Fruit fly (Drosophila melanogaster): Measurements from ENCODE around the gene CG9541.

Gene CG9541

DNA sequence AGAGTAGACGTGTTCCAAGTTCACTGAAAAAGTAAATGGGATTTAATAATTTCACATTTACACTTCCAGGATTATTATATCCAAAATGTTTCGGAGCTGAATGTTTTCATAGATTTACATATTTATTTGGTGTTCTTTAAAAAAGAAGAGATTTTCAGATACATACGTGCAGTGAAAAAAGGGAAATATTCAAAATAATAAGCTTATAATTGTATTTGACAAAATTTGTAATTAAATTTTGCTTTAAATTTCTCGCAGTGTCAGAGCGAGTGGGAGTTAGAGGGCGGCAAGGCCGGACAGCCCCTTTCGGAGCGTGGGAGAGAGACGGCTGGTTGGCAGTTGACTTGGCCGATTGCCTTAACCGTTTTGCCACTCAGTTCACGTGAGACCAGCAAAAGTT lies 38.2 kb downstream of the CG9541 start, which contains the start of gene Tsp29Fb (continued):
- TF ChIP-seq D19A (tag; optimal IDR thresholded peaks at IDR 0.05), result peak; percentile 72
- no peak for TF ChIP-seq Sry-β (GFP tag; optimal IDR thresholded peaks at IDR 0.05)
- TF ChIP-seq CG10462 (GFP tag; optimal IDR thresholded peaks at IDR 0.05), result no peak
- no peak for TF ChIP-seq Kr (GFP tag; optimal IDR thresholded peaks at IDR 0.05)
- TF ChIP-seq scrt (GFP tag; optimal IDR thresholded peaks at IDR 0.05), result peak; percentile 76
- no peak for TF ChIP-seq CG7271 (tag; optimal IDR thresholded peaks at IDR 0.05)
- no peak for TF ChIP-seq CG34376 (GFP tag; optimal IDR thresholded peaks at IDR 0.05)
- no peak for TF ChIP-seq Hr39 (optimal IDR thresholded peaks at IDR 0.05)
- peak; percentile 69 for TF ChIP-seq CG17829 (tag; optimal IDR thresholded peaks at IDR 0.05)
- peak; percentile 72 for TF ChIP-seq HHEX (GFP tag; optimal IDR thresholded peaks at IDR 0.05)
- TF ChIP-seq CG8478 (optimal IDR thresholded peaks at IDR 0.05), result no peak
- peak; percentile 71 for TF ChIP-seq CG10147 (GFP tag; optimal IDR thresholded peaks at IDR 0.05)
- no peak for TF ChIP-seq TFAM (GFP tag; optimal IDR thresholded peaks at IDR 0.05)
- TF ChIP-seq grn (GFP tag; optimal IDR thresholded peaks at IDR 0.05), result no peak
- TF ChIP-seq CG13123 (GFP tag; optimal IDR thresholded peaks at IDR 0.05), result no peak
- no peak for TF ChIP-seq inv (GFP tag; IDR thresholded peaks at IDR 0.05; ENCODE audit: partially characterized antibody)
- peak; percentile 39 for TF ChIP-seq Antp (GFP tag; optimal IDR thresholded peaks at IDR 0.05)
- no peak for TF ChIP-seq Dref (GFP tag; IDR thresholded peaks at IDR 0.05)
- TF ChIP-seq CG12236 (GFP tag; optimal IDR thresholded peaks at IDR 0.05), result no peak
- TF ChIP-seq Xbp1 (GFP tag; optimal IDR thresholded peaks at IDR 0.05), result peak; percentile 77
- peak; percentile 61; the same call in 1 of the 2 replicates for TF ChIP-seq E2f1 (GFP tag; IDR thresholded peaks at IDR 0.05)
- no peak for TF ChIP-seq gfzf (GFP tag; optimal IDR thresholded peaks at IDR 0.05)
- TF ChIP-seq CG7357 (GFP tag; IDR thresholded peaks at IDR 0.05), result peak; percentile 67; the same call in 2 of the 3 replicates
- TF ChIP-seq CG15601 (tag; optimal IDR thresholded peaks at IDR 0.05), result peak; percentile 17
- TF ChIP-seq Six4 (GFP tag; optimal IDR thresholded peaks at IDR 0.05), result peak; percentile 51
- peak; percentile 40 for TF ChIP-seq CG16815 (GFP tag; optimal IDR thresholded peaks at IDR 0.05)
- peak; percentile 34 for TF ChIP-seq jing (GFP tag; optimal IDR thresholded peaks at IDR 0.05)
- TF ChIP-seq sisA (GFP tag; IDR thresholded peaks at IDR 0.05), result peak; percentile 60
- TF ChIP-seq gro (GFP tag; optimal IDR thresholded peaks at IDR 0.05), result peak; percentile 10
- TF ChIP-seq CG8388 (GFP tag; optimal IDR thresholded peaks at IDR 0.05), result peak; percentile 65
- TF ChIP-seq fd102C (GFP tag; optimal IDR thresholded peaks at IDR 0.05), result no peak
- TF ChIP-seq CG7745 (tag; optimal IDR thresholded peaks at IDR 0.05), result no peak
- TF ChIP-seq Hr78 (GFP tag; optimal IDR thresholded peaks at IDR 0.05), result peak in 1 of 2 experiments; percentile 7
- no peak for TF ChIP-seq hb (GFP tag; IDR thresholded peaks at IDR 0.05; ENCODE audit: partially characterized antibody)
- TF ChIP-seq row (GFP tag; IDR thresholded peaks at IDR 0.05), result peak; percentile 92
- TF ChIP-seq CG32532 (GFP tag; IDR thresholded peaks at IDR 0.05), result peak; percentile 76
- no peak for TF ChIP-seq CG3838 (GFP tag; optimal IDR thresholded peaks at IDR 0.05)
- peak; percentile 37 for TF ChIP-seq CG31388 (GFP tag; optimal IDR thresholded peaks at IDR 0.05)
- no peak for TF ChIP-seq cad (GFP tag; optimal IDR thresholded peaks at IDR 0.05)
- peak; percentile 5 for TF ChIP-seq CG30431 (GFP tag; optimal IDR thresholded peaks at IDR 0.05)
- TF ChIP-seq CG14050 (GFP tag; IDR thresholded peaks at IDR 0.05), result peak; percentile 44; the same call in 1 of the 3 replicates
- TF ChIP-seq CG15073 (GFP tag; optimal IDR thresholded peaks at IDR 0.05), result no peak
- TF ChIP-seq al (GFP tag; IDR thresholded peaks at IDR 0.05), result peak; percentile 63
- TF ChIP-seq CG18262 (tag; optimal IDR thresholded peaks at IDR 0.05), result peak; percentile 71
- TF ChIP-seq ab (GFP tag; optimal IDR thresholded peaks at IDR 0.05), result no peak
- TF ChIP-seq ac (GFP tag; optimal IDR thresholded peaks at IDR 0.05), result no peak
- peak; percentile 66 for TF ChIP-seq CG12155 (GFP tag; optimal IDR thresholded peaks at IDR 0.05)
- peak; percentile 65 for TF ChIP-seq CG4328 (GFP tag; optimal IDR thresholded peaks at IDR 0.05)
- peak; percentile 14 for TF ChIP-seq Bdp1 (GFP tag; optimal IDR thresholded peaks at IDR 0.05)
- TF ChIP-seq CG14441 (GFP tag; IDR thresholded peaks at IDR 0.05), result peak; percentile 65
- peak; percentile 68 for TF ChIP-seq nerfin-1 (tag; optimal IDR thresholded peaks at IDR 0.05)
- TF ChIP-seq CG3163 (GFP tag; optimal IDR thresholded peaks at IDR 0.05), result no peak

Measured in whole organism, embryonic.